Worm (Caenorhabditis elegans) whole organism, L3 larva: ENCODE measurements around the gene pmpl-1.

Experiments used
- R02D3.7 ChIP-seq: fragments of 150-350 bp; optimal IDR thresholded peaks from 2 replicates; lab custom pipeline; 2014; ENCODE audit warnings: missing biosample characterization, missing genetic modification characterization
- ZK546.5 ChIP-seq: sonication (generic microtip); optimal IDR thresholded peaks from 2 replicates; lab custom pipeline; 2017; ENCODE audit warnings: missing biosample characterization, missing genetic modification characterization
- aly-2 ChIP-seq: fragments of 150-350 bp; optimal IDR thresholded peaks from 2 replicates; lab custom pipeline; 2014; ENCODE audit warnings: missing biosample characterization, missing genetic modification characterization
- ama-1 ChIP-seq: fragments of 150-350 bp; optimal IDR thresholded peaks from 2 replicates; lab custom pipeline; 2018
- ceh-16 ChIP-seq: sonication (generic microtip); optimal IDR thresholded peaks from 2 replicates; lab custom pipeline; 2017; ENCODE audit warnings: missing biosample characterization, missing genetic modification characterization
- ceh-28 ChIP-seq: fragments of 150-350 bp; optimal IDR thresholded peaks from 2 replicates; lab custom pipeline; 2014; ENCODE audit warnings: missing biosample characterization, missing genetic modification reagents, missing genetic modification characterization
- ceh-82 ChIP-seq: fragments of 150-350 bp; optimal IDR thresholded peaks from 2 replicates; lab custom pipeline; 2014; ENCODE audit warnings: missing biosample characterization, missing genetic modification characterization
- ceh-9 ChIP-seq: sonication (generic microtip); optimal IDR thresholded peaks from 2 replicates; lab custom pipeline; 2018; ENCODE audit warnings: missing biosample characterization, missing genetic modification characterization
- daf-12 ChIP-seq: fragments of 150-350 bp; optimal IDR thresholded peaks from 2 replicates; lab custom pipeline; 2014; ENCODE audit warnings: missing biosample characterization, missing genetic modification reagents, missing genetic modification characterization
- egl-27 ChIP-seq: sonication (generic microtip); optimal IDR thresholded peaks from 4 replicates; lab custom pipeline; 2017; ENCODE audit warnings: missing biosample characterization, missing genetic modification reagents, missing genetic modification characterization
- egl-5 ChIP-seq: fragments of 150-350 bp; optimal IDR thresholded peaks from 2 replicates; lab custom pipeline; 2017; ENCODE audit warnings: missing biosample characterization, missing genetic modification reagents, missing genetic modification characterization, inconsistent platforms
- elt-1 ChIP-seq: fragments of 150-350 bp; optimal IDR thresholded peaks from 2 replicates; lab custom pipeline; 2014; ENCODE audit warnings: missing biosample characterization, missing genetic modification characterization
- elt-2 ChIP-seq: sonication (generic microtip); optimal IDR thresholded peaks from 2 replicates; lab custom pipeline; 2016; ENCODE audit warnings: missing genetic modification reagents, mild to moderate bottlenecking, missing genetic modification characterization, missing compliant biosample characterization
- elt-3 ChIP-seq, 3 experiments: fragments of 150-350 bp in 1 of 3; sonication (generic microtip) in 2 of 3; optimal IDR thresholded peaks; 2 replicates in 2 of 3; 4 replicates in 1 of 3; lab custom pipeline; 2014 to 2017; ENCODE audit warnings: missing biosample characterization in 3 of 3, missing genetic modification characterization in 3 of 3
- eor-1 ChIP-seq, 2 experiments: fragments of 150-350 bp; optimal IDR thresholded peaks; 2 replicates each; lab custom pipeline; 2014 to 2018; ENCODE audit warnings: missing biosample characterization in 2 of 2, missing genetic modification characterization in 2 of 2
- fkh-10 ChIP-seq: sonication (generic microtip); optimal IDR thresholded peaks from 2 replicates; lab custom pipeline; 2017; ENCODE audit warnings: missing biosample characterization, missing genetic modification reagents, missing genetic modification characterization
- fkh-2 ChIP-seq: fragments of 150-350 bp; optimal IDR thresholded peaks from 2 replicates; lab custom pipeline; 2014; ENCODE audit warnings: missing biosample characterization, missing genetic modification reagents, missing genetic modification characterization
- fos-1 ChIP-seq: fragments of 150-350 bp; optimal IDR thresholded peaks from 2 replicates; lab custom pipeline; 2014; ENCODE audit warnings: missing biosample characterization, missing genetic modification characterization
- hmg-11 ChIP-seq: sonication (generic microtip); optimal IDR thresholded peaks from 2 replicates; lab custom pipeline; 2016; ENCODE audit warnings: missing genetic modification characterization, missing compliant biosample characterization
- jun-1 ChIP-seq: fragments of 150-350 bp; optimal IDR thresholded peaks from 2 replicates; lab custom pipeline; 2014; ENCODE audit warnings: missing biosample characterization, missing genetic modification reagents, missing genetic modification characterization
- lin-15B ChIP-seq: fragments of 150-350 bp; optimal IDR thresholded peaks from 2 replicates; lab custom pipeline; 2014; ENCODE audit warnings: missing biosample characterization, missing genetic modification characterization
- lin-39 ChIP-seq: fragments of 150-350 bp; optimal IDR thresholded peaks from 2 replicates; lab custom pipeline; 2018; ENCODE audit warnings: missing biosample characterization, missing genetic modification reagents, missing genetic modification characterization
- lsy-12 ChIP-seq: sonication (generic microtip); optimal IDR thresholded peaks from 2 replicates; lab custom pipeline; 2016; ENCODE audit warnings: mild to moderate bottlenecking, missing genetic modification characterization, missing compliant biosample characterization
- mdl-1 ChIP-seq: fragments of 150-350 bp; optimal IDR thresholded peaks from 2 replicates; lab custom pipeline; 2014; ENCODE audit warnings: missing biosample characterization, missing genetic modification characterization
- mml-1 ChIP-seq: fragments of 150-350 bp; sonication (generic microtip); optimal IDR thresholded peaks from 3 replicates; lab custom pipeline; 2014; ENCODE audit warnings: missing biosample characterization, missing genetic modification characterization
- nfya-1 ChIP-seq: sonication (generic microtip); optimal IDR thresholded peaks from 2 replicates; lab custom pipeline; 2017; ENCODE audit warnings: missing genetic modification characterization, mild to moderate bottlenecking, missing compliant biosample characterization, antibody characterized with exemption, moderate library complexity; ENCODE audit not compliant: insufficient read depth
- nhr-11 ChIP-seq: fragments of 150-350 bp; optimal IDR thresholded peaks from 2 replicates; lab custom pipeline; 2014; ENCODE audit warnings: missing biosample characterization, missing genetic modification characterization
- nhr-12 ChIP-seq: fragments of 150-350 bp; optimal IDR thresholded peaks from 2 replicates; lab custom pipeline; 2014; ENCODE audit warnings: missing biosample characterization, missing genetic modification characterization
- nhr-23 ChIP-seq: fragments of 150-350 bp; optimal IDR thresholded peaks from 2 replicates; lab custom pipeline; 2014; ENCODE audit warnings: missing biosample characterization, missing genetic modification reagents, missing genetic modification characterization
- nhr-237 ChIP-seq: fragments of 150-350 bp; optimal IDR thresholded peaks from 2 replicates; lab custom pipeline; 2014; ENCODE audit warnings: missing biosample characterization, missing genetic modification characterization
- nhr-25 ChIP-seq: sonication (generic microtip); optimal IDR thresholded peaks from 2 replicates; lab custom pipeline; 2017; ENCODE audit warnings: missing biosample characterization, missing genetic modification characterization
- nhr-28 ChIP-seq: fragments of 150-350 bp; optimal IDR thresholded peaks from 2 replicates; lab custom pipeline; 2014; ENCODE audit warnings: missing biosample characterization, missing genetic modification characterization
- nhr-43 ChIP-seq: sonication (generic microtip); optimal IDR thresholded peaks from 2 replicates; lab custom pipeline; 2016; ENCODE audit warnings: mild to moderate bottlenecking, missing genetic modification characterization, missing compliant biosample characterization; ENCODE audit not compliant: poor library complexity, severe bottlenecking
- nhr-67 ChIP-seq: fragments of 150-350 bp; optimal IDR thresholded peaks from 2 replicates; lab custom pipeline; 2014; ENCODE audit warnings: missing biosample characterization, missing genetic modification characterization
- nhr-76 ChIP-seq: fragments of 150-350 bp; sonication (generic microtip); optimal IDR thresholded peaks from 5 replicates; lab custom pipeline; 2014; ENCODE audit warnings: missing biosample characterization, missing genetic modification characterization
- nhr-77 ChIP-seq: fragments of 150-350 bp; optimal IDR thresholded peaks from 2 replicates; lab custom pipeline; 2014; ENCODE audit warnings: missing biosample characterization, missing genetic modification characterization
- pha-4 ChIP-seq: fragments of 150-350 bp; optimal IDR thresholded peaks from 2 replicates; lab custom pipeline; 2014; ENCODE audit warnings: missing biosample characterization, missing genetic modification reagents, missing genetic modification characterization
- pqm-1 ChIP-seq: fragments of 150-350 bp; optimal IDR thresholded peaks from 2 replicates; lab custom pipeline; 2017; ENCODE audit warnings: missing biosample characterization, missing genetic modification characterization, inconsistent platforms
- sea-2 ChIP-seq: fragments of 150-350 bp; sonication (generic microtip); optimal IDR thresholded peaks from 4 replicates; lab custom pipeline; 2014; ENCODE audit warnings: missing biosample characterization, missing genetic modification reagents, missing genetic modification characterization
- skn-1 ChIP-seq: fragments of 150-350 bp; optimal IDR thresholded peaks from 2 replicates; lab custom pipeline; 2014; ENCODE audit warnings: missing biosample characterization, missing genetic modification characterization
- snpc-4 ChIP-seq: fragments of 150-350 bp; optimal IDR thresholded peaks from 2 replicates; lab custom pipeline; 2014; ENCODE audit warnings: missing biosample characterization, missing genetic modification characterization
- tbx-2 ChIP-seq: sonication (generic microtip); optimal IDR thresholded peaks from 2 replicates; lab custom pipeline; 2016; ENCODE audit warnings: mild to moderate bottlenecking, missing genetic modification characterization, missing compliant biosample characterization
- unc-39 ChIP-seq: sonication (generic microtip); optimal IDR thresholded peaks from 4 replicates; lab custom pipeline; 2017; ENCODE audit warnings: missing biosample characterization, missing genetic modification characterization
- unc-62 ChIP-seq: fragments of 150-350 bp; sonication (generic microtip); optimal IDR thresholded peaks from 4 replicates; lab custom pipeline; 2014; ENCODE audit warnings: missing biosample characterization, missing genetic modification reagents, missing genetic modification characterization
- zag-1 ChIP-seq: fragments of 150-350 bp; optimal IDR thresholded peaks from 2 replicates; lab custom pipeline; 2014; ENCODE audit warnings: missing biosample characterization, missing genetic modification characterization
- ztf-11 ChIP-seq: fragments of 150-350 bp; optimal IDR thresholded peaks from 2 replicates; lab custom pipeline; 2014; ENCODE audit warnings: missing biosample characterization, missing genetic modification characterization
- ztf-4 ChIP-seq: fragments of 150-350 bp; optimal IDR thresholded peaks from 2 replicates; lab custom pipeline; 2014; ENCODE audit warnings: missing biosample characterization, missing genetic modification characterization

The pmpl-1 gene

ce11 chrX:3837752-3838159, 49.9 kb downstream of the pmpl-1 start:
- no peak for TF ChIP-seq eor-1 (tag; optimal IDR thresholded peaks at IDR 0.05; lab: Kevin White, UChicago)
- no peak for TF ChIP-seq snpc-4
- TF ChIP-seq nhr-23 (tag; lab: Kevin White, UChicago), result peak; percentile 54
- peak; percentile 64 for TF ChIP-seq elt-1 (tag; lab: Kevin White, UChicago)
- TF ChIP-seq daf-12 (tag; lab: Kevin White, UChicago), result no peak
- no peak for TF ChIP-seq nfya-1 (tag; lab: Kevin White, UChicago)
- peak; percentile 2 for TF ChIP-seq tbx-2 (tag; lab: Kevin White, UChicago)
- no peak for TF ChIP-seq fkh-10 (GFP tag; lab: Kevin White, UChicago)
- TF ChIP-seq sea-2, result no peak
- no peak for TF ChIP-seq lsy-12
- no peak for TF ChIP-seq ceh-82 (tag; lab: Kevin White, UChicago)
- no peak for TF ChIP-seq ceh-9 (tag; lab: Kevin White, UChicago)
- no peak for TF ChIP-seq elt-2 (tag; lab: Kevin White, UChicago)
- no peak for TF ChIP-seq nhr-12 (tag; lab: Kevin White, UChicago)
- TF ChIP-seq lin-39 (tag; lab: Kevin White, UChicago), result no peak
- TF ChIP-seq zag-1 (tag; lab: Kevin White, UChicago), result no peak
- no peak for TF ChIP-seq nhr-67 (tag; lab: Kevin White, UChicago)
- TF ChIP-seq unc-62 (GFP tag; lab: Kevin White, UChicago), result no peak
- TF ChIP-seq fkh-2 (tag; lab: Kevin White, UChicago), result no peak
- no peak for TF ChIP-seq mdl-1
- no peak for TF ChIP-seq hmg-11
- peak; percentile 69 for TF ChIP-seq nhr-43 (tag; lab: Kevin White, UChicago)
- peak in 1 of 3 experiments; percentile 44 for TF ChIP-seq elt-3 (tag; optimal IDR thresholded peaks at IDR 0.05; lab: Kevin White, UChicago)
- TF ChIP-seq skn-1 (tag; lab: Kevin White, UChicago), result no peak
- TF ChIP-seq nhr-237, result no peak
- no peak for TF ChIP-seq ztf-11 (tag; lab: Kevin White, UChicago)
- no peak for TF ChIP-seq aly-2 (tag; lab: Kevin White, UChicago)
- no peak for TF ChIP-seq ztf-4
- TF ChIP-seq mml-1 (tag; lab: Kevin White, UChicago), result no peak
- TF ChIP-seq nhr-76 (tag; lab: Kevin White, UChicago), result no peak
- TF ChIP-seq nhr-77, result no peak
- no peak for TF ChIP-seq nhr-28 (tag; lab: Kevin White, UChicago)
- TF ChIP-seq ZK546.5, result no peak
- TF ChIP-seq ceh-16 (tag; lab: Kevin White, UChicago), result no peak
- TF ChIP-seq nhr-25 (tag; lab: Kevin White, UChicago), result peak; percentile 97
- TF ChIP-seq unc-39 (tag; lab: Kevin White, UChicago), result no peak
- TF ChIP-seq fos-1, result no peak
- TF ChIP-seq egl-5 (tag; lab: Kevin White, UChicago), result no peak
- no peak for TF ChIP-seq nhr-11 (tag; lab: Kevin White, UChicago)
- no peak for TF ChIP-seq lin-15B
- TF ChIP-seq pha-4, result no peak
- no peak for TF ChIP-seq R02D3.7 (tag; lab: Kevin White, UChicago)
- peak; percentile 15 for TF ChIP-seq ama-1 (lab: Kevin White, UChicago)
- no peak for TF ChIP-seq pqm-1 (tag; lab: Kevin White, UChicago)
- no peak for TF ChIP-seq egl-27 (tag; lab: Kevin White, UChicago)
- no peak for TF ChIP-seq jun-1 (tag; lab: Kevin White, UChicago)
- TF ChIP-seq ceh-28 (tag; lab: Kevin White, UChicago), result peak; percentile 20
